Fruit fly (Drosophila melanogaster) whole organism, embryonic: Measurements from ENCODE around the gene CG32023.

Experiments
- B-H1 ChIP-seq: fragments of 200-800 bp; sonication (Bioruptor generic); IDR thresholded peaks from 3 replicates; pipeline ENCODE4 v1.3.6; 2022; ENCODE audit warnings: missing biosample characterization, missing genetic modification characterization
- CG10267 ChIP-seq: fragments of 200-800 bp; sonication (Bioruptor generic); optimal IDR thresholded peaks from 2 replicates; lab custom pipeline; 2018; ENCODE audit warnings: missing biosample characterization, mild to moderate bottlenecking, missing genetic modification characterization, moderate library complexity
- CG10565 ChIP-seq: fragments of 200-800 bp; sonication (Bioruptor generic); optimal IDR thresholded peaks from 3 replicates; lab custom pipeline; 2016; ENCODE audit warnings: missing biosample characterization, mild to moderate bottlenecking, missing genetic modification characterization
- CG10979 ChIP-seq: fragments of 200-800 bp; sonication (Bioruptor generic); optimal IDR thresholded peaks from 2 replicates; lab custom pipeline; 2018; ENCODE audit warnings: missing biosample characterization, mild to moderate bottlenecking, missing genetic modification characterization, moderate library complexity
- CG12299 ChIP-seq: fragments of 200-800 bp; sonication (Bioruptor generic); optimal IDR thresholded peaks from 2 replicates; lab custom pipeline; 2018; ENCODE audit warnings: missing biosample characterization, mild to moderate bottlenecking, missing genetic modification characterization
- CG14050 ChIP-seq: fragments of 200-800 bp; sonication (Bioruptor generic); IDR thresholded peaks from 3 replicates; pipeline ENCODE4 v1.3.6; 2022; ENCODE audit warnings: missing biosample characterization, missing genetic modification characterization
- CG15269 ChIP-seq: fragments of 200-800 bp; sonication (Bioruptor generic); optimal IDR thresholded peaks from 2 replicates; lab custom pipeline; 2018; ENCODE audit warnings: missing biosample characterization, mild to moderate bottlenecking, missing genetic modification characterization, moderate library complexity
- CG17385 ChIP-seq: fragments of 200-800 bp; sonication (Bioruptor generic); optimal IDR thresholded peaks from 3 replicates; lab custom pipeline; 2018; ENCODE audit warnings: missing biosample characterization, mild to moderate bottlenecking, missing genetic modification characterization
- CG2199 ChIP-seq: fragments of 200-800 bp; sonication (Bioruptor generic); IDR thresholded peaks from 3 replicates; pipeline ENCODE4 v1.3.6; 2022; ENCODE audit warnings: missing biosample characterization, missing genetic modification characterization
- CG31224 ChIP-seq: fragments of 200-800 bp; sonication (Bioruptor generic); IDR thresholded peaks from 2 replicates; pipeline ENCODE4 v1.3.6; 2022; ENCODE audit warnings: missing biosample characterization, missing genetic modification characterization
- CG3726 ChIP-seq: fragments of 200-800 bp; sonication (Bioruptor generic); IDR thresholded peaks from 3 replicates; pipeline ENCODE4, ENCODE4 v1.3.6; 2022; ENCODE audit warnings: missing biosample characterization, missing genetic modification characterization
- CG4617 ChIP-seq: fragments of 200-800 bp; sonication (Bioruptor generic); optimal IDR thresholded peaks from 3 replicates; lab custom pipeline; 2016; ENCODE audit warnings: missing biosample characterization, missing genetic modification characterization, borderline replicate concordance
- CG6813 ChIP-seq: fragments of 200-800 bp; sonication (Bioruptor generic); optimal IDR thresholded peaks from 2 replicates; lab custom pipeline; 2017; ENCODE audit warnings: missing biosample characterization, missing genetic modification characterization, mild to moderate bottlenecking, moderate library complexity, missing genetic modification reagents
- CG7928 ChIP-seq: fragments of 200-800 bp; sonication (Bioruptor generic); optimal IDR thresholded peaks from 2 replicates; lab custom pipeline; 2017; ENCODE audit warnings: missing biosample characterization, mild to moderate bottlenecking, missing genetic modification characterization
- CG8478 ChIP-seq: fragments of >200 bp; optimal IDR thresholded peaks from 2 replicates; lab custom pipeline; 2018
- CG9609 ChIP-seq: fragments of 200-800 bp; sonication (Bioruptor generic); optimal IDR thresholded peaks from 3 replicates; lab custom pipeline; 2016; ENCODE audit warnings: missing biosample characterization, missing genetic modification characterization
- CG9876 ChIP-seq: fragments of 200-800 bp; sonication (Bioruptor generic); optimal IDR thresholded peaks from 2 replicates; lab custom pipeline; 2016; ENCODE audit warnings: missing biosample characterization, missing genetic modification characterization
- CTCF ChIP-seq: fragments of 200-800 bp; sonication (Bioruptor generic); optimal IDR thresholded peaks from 2 replicates; lab custom pipeline; 2017; ENCODE audit warnings: missing biosample characterization, mild to moderate bottlenecking, missing genetic modification characterization, moderate library complexity
- Camta ChIP-seq: fragments of 200-800 bp; sonication (Bioruptor generic); optimal IDR thresholded peaks from 2 replicates; lab custom pipeline; 2016; ENCODE audit warnings: missing biosample characterization, missing genetic modification characterization
- Ets97D ChIP-seq: fragments of 200-800 bp; sonication (Bioruptor generic); optimal IDR thresholded peaks from 3 replicates; lab custom pipeline; 2016; ENCODE audit warnings: missing biosample characterization, missing genetic modification characterization
- HLH4C ChIP-seq: fragments of 200-800 bp; sonication (Bioruptor generic); IDR thresholded peaks from 3 replicates; pipeline ENCODE4 v1.3.6; 2022; ENCODE audit warnings: missing biosample characterization, missing genetic modification characterization; ENCODE audit not compliant: partially characterized antibody
- Mrtf ChIP-seq: fragments of 200-800 bp; sonication (Bioruptor generic); IDR thresholded peaks from 3 replicates; pipeline ENCODE4 v1.3.6; 2022; ENCODE audit warnings: missing biosample characterization, missing genetic modification characterization
- NC2α ChIP-seq: fragments of 200-800 bp; sonication (Bioruptor generic); optimal IDR thresholded peaks from 2 replicates; lab custom pipeline; 2016; ENCODE audit warnings: missing biosample characterization, missing genetic modification characterization
- Rfx ChIP-seq: fragments of 200-800 bp; sonication (Bioruptor generic); IDR thresholded peaks from 2 replicates; pipeline ENCODE4 v1.3.6; 2022; ENCODE audit warnings: missing biosample characterization, missing genetic modification characterization
- Trl ChIP-seq, 3 experiments: fragments of >200 bp in 2 of 3; fragments of 200-800 bp in 1 of 3; sonication (Bioruptor generic) in 1 of 3; optimal IDR thresholded peaks; 2 replicates in 1 of 3; 3 replicates in 2 of 3; lab custom pipeline; 2016 to 2017; ENCODE audit warnings: missing biosample characterization in 1 of 3, missing genetic modification characterization in 1 of 3
- Xrp1 ChIP-seq: fragments of 200-800 bp; sonication (Bioruptor generic); IDR thresholded peaks from 2 replicates; pipeline ENCODE4 v1.3.6; 2022; ENCODE audit warnings: missing biosample characterization, missing genetic modification characterization
- bbx ChIP-seq: fragments of 200-800 bp; sonication (Bioruptor generic); IDR thresholded peaks from 2 replicates; pipeline ENCODE4 v1.3.6; 2022; ENCODE audit warnings: missing biosample characterization, missing genetic modification characterization; ENCODE audit not compliant: partially characterized antibody
- dpn ChIP-seq, 2 experiments: fragments of 200-800 bp; sonication (Bioruptor generic); optimal IDR thresholded peaks; 3 replicates each; lab custom pipeline; 2016; ENCODE audit warnings: missing biosample characterization in 2 of 2, missing genetic modification characterization in 2 of 2
- gcm ChIP-seq: fragments of 200-800 bp; sonication (Bioruptor generic); optimal IDR thresholded peaks from 2 replicates; lab custom pipeline; 2019; ENCODE audit warnings: missing biosample characterization, mild to moderate bottlenecking, missing genetic modification characterization, moderate library complexity
- ken ChIP-seq: fragments of 200-800 bp; sonication (Bioruptor generic); IDR thresholded peaks from 3 replicates; pipeline ENCODE4 v1.3.6; 2022; ENCODE audit warnings: missing biosample characterization, missing genetic modification characterization
- kni ChIP-seq: fragments of 200-800 bp; sonication (Bioruptor generic); optimal IDR thresholded peaks from 3 replicates; lab custom pipeline; 2017; ENCODE audit warnings: mild to moderate bottlenecking, missing biosample characterization, missing genetic modification reagents, missing genetic modification characterization
- lola ChIP-seq, 3 experiments: fragments of >200 bp in 2 of 3; fragments of 200-800 bp in 1 of 3; sonication (Bioruptor generic) in 1 of 3; optimal IDR thresholded peaks; 2 replicates each; lab custom pipeline; 2017 to 2019; ENCODE audit warnings: missing biosample characterization in 3 of 3, missing genetic modification characterization in 3 of 3, mild to moderate bottlenecking in 1 of 3, moderate library complexity in 1 of 3
- nmo ChIP-seq: fragments of 200-800 bp; sonication (Bioruptor generic); optimal IDR thresholded peaks from 2 replicates; lab custom pipeline; 2018; ENCODE audit warnings: missing biosample characterization, mild to moderate bottlenecking, missing genetic modification characterization, moderate library complexity
- nom ChIP-seq: fragments of 200-800 bp; sonication (Bioruptor generic); optimal IDR thresholded peaks from 2 replicates; lab custom pipeline; 2017; ENCODE audit warnings: missing biosample characterization, missing genetic modification characterization, mild to moderate bottlenecking, moderate library complexity, missing genetic modification reagents
- odd ChIP-seq: fragments of 200-800 bp; sonication (Bioruptor generic); optimal IDR thresholded peaks from 2 replicates; lab custom pipeline; 2017; ENCODE audit warnings: missing biosample characterization, mild to moderate bottlenecking, missing genetic modification characterization
- pnt ChIP-seq: fragments of 200-800 bp; sonication (Bioruptor generic); optimal IDR thresholded peaks from 3 replicates; lab custom pipeline; 2016; ENCODE audit warnings: missing biosample characterization, missing genetic modification characterization
- pros ChIP-seq: fragments of 200-800 bp; sonication (Bioruptor generic); optimal IDR thresholded peaks from 3 replicates; lab custom pipeline; 2019; ENCODE audit warnings: missing biosample characterization, mild to moderate bottlenecking, missing genetic modification characterization, moderate library complexity
- sens ChIP-seq: fragments of 200-800 bp; sonication (Bioruptor generic); peaks from one replicate; lab custom pipeline; 2016; ENCODE audit warnings: missing biosample characterization, missing genetic modification characterization
- seq ChIP-seq: fragments of 200-800 bp; sonication (Bioruptor generic); IDR thresholded peaks from 2 replicates; pipeline ENCODE4 v1.3.6; 2022; ENCODE audit warnings: missing biosample characterization, missing genetic modification characterization
- so ChIP-seq: fragments of 200-800 bp; sonication (Bioruptor generic); IDR thresholded peaks from 3 replicates; pipeline ENCODE4 v1.3.6; 2022; ENCODE audit warnings: missing biosample characterization, missing genetic modification characterization
- sob ChIP-seq: fragments of 200-800 bp; sonication (Bioruptor generic); IDR thresholded peaks from 2 replicates; pipeline ENCODE4 v1.3.6; 2022; ENCODE audit warnings: missing biosample characterization, missing genetic modification characterization
- trh ChIP-seq: fragments of 200-800 bp; sonication (Bioruptor generic); optimal IDR thresholded peaks from 2 replicates; lab custom pipeline; 2016; ENCODE audit warnings: missing biosample characterization, missing genetic modification characterization
- unc-4 ChIP-seq: fragments of 200-800 bp; sonication (Bioruptor generic); IDR thresholded peaks from 2 replicates; pipeline ENCODE4 v1.3.6; 2022; ENCODE audit warnings: missing biosample characterization, missing genetic modification characterization; ENCODE audit not compliant: partially characterized antibody

The CG32023 gene

dm6 chr3L:8770616-8771229 lies 33.3 kb downstream of the CG32023 start (continued):
- no peak for TF ChIP-seq lola (GFP tag; optimal IDR thresholded peaks at IDR 0.05; lab: Kevin White, UChicago)
- TF ChIP-seq dpn (GFP tag; optimal IDR thresholded peaks at IDR 0.05; lab: Kevin White, UChicago): no peak
- no peak for TF ChIP-seq CG6813 (GFP tag; lab: Kevin White, UChicago)
- TF ChIP-seq CG14050: no peak
- peak; percentile 1 for TF ChIP-seq odd (GFP tag; lab: Kevin White, UChicago)
- no peak for TF ChIP-seq bbx
- no peak for TF ChIP-seq CG12299 (tag; lab: Kevin White, UChicago)
- no peak for TF ChIP-seq CG7928 (GFP tag; lab: Kevin White, UChicago)
- no peak for TF ChIP-seq HLH4C (GFP tag; lab: Robert Waterston, UW)
- no peak for TF ChIP-seq pnt (GFP tag; lab: Kevin White, UChicago)
- TF ChIP-seq CG8478 (lab: Kevin White, UChicago): no peak
- no peak for TF ChIP-seq CG10267 (tag; lab: Kevin White, UChicago)
- peak; percentile 75 for TF ChIP-seq sens
- no peak for TF ChIP-seq CG9876 (GFP tag; lab: Kevin White, UChicago)
- no peak for TF ChIP-seq CTCF (GFP tag; lab: Kevin White, UChicago)
- no peak for TF ChIP-seq CG2199 (GFP tag; lab: Robert Waterston, UW)
- TF ChIP-seq Trl (optimal IDR thresholded peaks at IDR 0.05; lab: Kevin White, UChicago): no peak
- no peak for TF ChIP-seq Trl (GFP tag; optimal IDR thresholded peaks at IDR 0.05; lab: Kevin White, UChicago)
- no peak for TF ChIP-seq nom
- no peak for TF ChIP-seq CG3726 (GFP tag; lab: Robert Waterston, UW)
- no peak for TF ChIP-seq Mrtf (GFP tag; lab: Robert Waterston, UW)
- TF ChIP-seq NC2α (GFP tag; lab: Kevin White, UChicago): no peak
- no peak for TF ChIP-seq CG9609 (GFP tag; lab: Kevin White, UChicago)
- TF ChIP-seq sob (GFP tag; lab: Robert Waterston, UW): no peak
- TF ChIP-seq CG31224: no peak
- no peak for TF ChIP-seq trh (GFP tag; lab: Kevin White, UChicago)
- no peak for TF ChIP-seq Camta
- peak; percentile 17; the same call in 1 of the 2 replicates for TF ChIP-seq Xrp1 (GFP tag; lab: Robert Waterston, UW)
- peak; percentile 17; the same call in 1 of the 2 replicates for TF ChIP-seq Rfx (GFP tag; lab: Robert Waterston, UW)
- no peak for TF ChIP-seq CG10565
- no peak for TF ChIP-seq seq (GFP tag; lab: Robert Waterston, UW)
- TF ChIP-seq CG10979: no peak
- no peak for TF ChIP-seq Ets97D (GFP tag; lab: Kevin White, UChicago)
- no peak for TF ChIP-seq nmo (GFP tag; lab: Kevin White, UChicago)
- TF ChIP-seq unc-4 (GFP tag; lab: Robert Waterston, UW): no peak
- peak; percentile 78 for TF ChIP-seq pros
- no peak for TF ChIP-seq CG15269
- TF ChIP-seq gcm (GFP tag; lab: Kevin White, UChicago): no peak
- no peak for TF ChIP-seq CG4617 (GFP tag; lab: Kevin White, UChicago)
- TF ChIP-seq so: 0 out of 3 replicates have a peak, but pooled peaks have one; percentile 24
- peak; percentile 47 for TF ChIP-seq kni
- no peak for TF ChIP-seq B-H1 (GFP tag; lab: Robert Waterston, UW)
- no peak for TF ChIP-seq ken
- no peak for TF ChIP-seq CG17385 (GFP tag; lab: Kevin White, UChicago)
